Fruit fly (Drosophila melanogaster): ENCODE data around the gene CG42654.

The CG42654 gene

dm6 chr3L:19955699-19956098 lies 1.4 kb upstream of the CG42654 start, which contains the start of gene CG42263:
Gene CG42263, minus strand, starts transcription at chr3L:19955799.
- TF ChIP-seq noc (tag; optimal IDR thresholded peaks at IDR 0.05), result no peak

dm6 chr3L:19953612-19954011 lies 714 bp downstream of the CG42654 start, which contains the start of gene CG42655:
Gene CG42655, minus strand, starts transcription at chr3L:19953712.
- no peak for TF ChIP-seq noc (tag; optimal IDR thresholded peaks at IDR 0.05)

DNA sequence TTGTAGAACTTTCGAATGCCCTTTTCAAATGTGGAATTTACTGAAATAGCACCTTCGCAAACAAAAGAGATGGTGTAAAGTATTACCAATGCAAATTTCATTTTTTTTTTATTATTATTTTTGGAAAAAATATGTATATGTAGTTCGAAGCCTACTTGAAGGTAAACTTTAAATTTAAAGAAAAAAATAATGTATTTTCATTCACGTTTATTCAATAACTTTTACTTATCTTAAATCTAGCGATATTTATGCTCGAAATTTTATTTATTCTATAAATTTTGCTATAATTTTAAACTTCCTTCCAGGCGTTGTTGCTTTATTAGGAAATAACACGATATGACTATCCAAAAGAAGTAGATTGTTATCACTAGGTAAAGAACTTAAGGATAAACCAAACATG lies 1.6 kb downstream of the CG42654 start, which contains the start of gene CG33710:
Gene CG33710 (minus strand): TSS at position 101 of the 400 bp plus-strand sequence.
- TF ChIP-seq noc (tag; optimal IDR thresholded peaks at IDR 0.05), result no peak

dm6 chr3L:19951868-19952267 lies 2.5 kb downstream of the CG42654 start, which contains the start of gene CG34258:
Gene CG34258, minus strand, starts transcription at chr3L:19951968.
- TF ChIP-seq noc (tag; optimal IDR thresholded peaks at IDR 0.05), result no peak

dm6 chr3L:19951035-19951434 lies 3.3 kb downstream of the CG42654 start, which contains the start of gene CG32219:
Gene CG32219, minus strand, starts transcription at chr3L:19951135.
- TF ChIP-seq noc (tag; optimal IDR thresholded peaks at IDR 0.05), result no peak

DNA sequence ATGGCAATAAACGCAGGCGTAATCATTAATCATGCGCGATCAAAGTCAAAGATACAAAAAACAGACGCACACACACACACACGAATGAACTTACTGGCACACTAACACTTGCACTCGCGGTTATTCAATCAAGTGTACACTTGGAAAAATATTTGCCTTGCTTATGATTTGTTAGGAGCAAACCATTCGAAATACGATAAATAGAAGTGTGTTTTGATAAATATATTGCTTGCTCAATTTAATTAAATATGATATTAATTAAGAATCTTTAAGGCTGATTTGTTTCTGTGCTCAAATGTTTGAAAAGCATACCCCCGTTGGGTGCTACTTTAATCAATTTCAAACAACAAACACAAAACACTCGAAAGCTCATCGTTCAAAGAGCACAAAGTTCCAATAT lies 8.9 kb downstream of the CG42654 start:
- no peak for TF ChIP-seq noc (tag; optimal IDR thresholded peaks at IDR 0.05)

dm6 chr3L:19941162-19941561 lies 13.2 kb downstream of the CG42654 start:
- peak; percentile 37 for TF ChIP-seq noc (tag; optimal IDR thresholded peaks at IDR 0.05)

DNA sequence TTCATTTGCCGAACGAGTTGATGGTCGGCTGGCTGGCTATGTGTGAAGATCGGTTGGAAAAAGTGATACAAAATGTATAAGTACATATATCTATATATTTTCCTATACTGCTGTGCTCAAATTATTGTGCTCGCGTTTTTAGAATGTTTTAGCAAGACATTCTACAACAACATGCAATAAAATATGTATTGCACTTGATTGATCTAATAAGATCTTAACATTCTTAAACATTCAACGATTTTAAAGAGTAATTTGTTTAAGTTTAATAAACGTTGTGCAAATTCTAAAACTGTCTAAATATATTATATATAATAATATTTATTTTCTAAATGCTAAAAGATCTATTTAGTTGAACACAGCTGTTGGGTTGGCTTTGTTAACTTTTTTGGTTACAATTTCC lies 14.0 kb downstream of the CG42654 start:
- TF ChIP-seq noc (tag; optimal IDR thresholded peaks at IDR 0.05), result no peak

dm6 chr3L:19939024-19939423 lies 15.3 kb downstream of the CG42654 start, which contains the start of gene Ac76E:
Gene Ac76E, plus strand, starts transcription at chr3L:19939287.
- TF ChIP-seq noc (tag; optimal IDR thresholded peaks at IDR 0.05), result peak; percentile 20

DNA sequence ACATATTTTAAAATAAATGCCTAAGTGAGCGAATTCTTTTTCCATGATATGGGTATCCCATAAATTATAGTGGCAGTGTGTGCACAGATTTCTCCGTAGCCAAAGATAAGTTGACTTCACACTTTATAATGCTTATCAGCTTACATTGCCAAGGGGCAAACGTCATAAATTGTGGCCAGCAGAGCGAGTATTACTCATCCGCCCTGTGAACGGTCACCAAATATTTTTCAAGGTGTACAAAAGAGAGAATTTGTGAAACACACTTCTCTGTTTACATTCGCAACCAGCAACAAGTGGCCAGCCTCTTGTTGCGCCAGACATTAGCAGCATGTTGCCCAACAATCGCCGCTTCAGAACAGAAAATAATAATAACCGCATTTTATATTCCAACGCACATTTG lies 21.4 kb downstream of the CG42654 start:
- TF ChIP-seq noc (tag; optimal IDR thresholded peaks at IDR 0.05), result no peak

DNA sequence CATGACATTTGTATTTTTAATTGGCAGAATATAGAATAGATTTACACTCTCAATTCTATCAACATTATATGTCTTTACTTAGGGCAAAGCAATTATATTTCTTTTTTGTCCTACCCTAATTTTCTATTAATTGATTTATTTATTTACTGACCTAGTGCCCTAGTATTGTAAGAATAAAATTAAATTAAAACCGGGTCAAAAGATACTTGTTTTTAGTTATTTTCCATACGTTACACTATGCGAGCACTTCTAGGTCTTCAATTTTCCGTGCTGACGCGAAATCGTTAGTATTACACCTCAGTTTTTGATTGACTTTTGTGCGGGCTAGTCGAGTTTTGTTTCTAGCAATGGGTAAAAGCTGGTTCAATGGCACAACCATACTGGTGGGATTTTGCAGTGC lies 22.9 kb downstream of the CG42654 start, which contains the start of gene CG46462:
Gene CG46462 (plus strand): TSS at position 301 of the 400 bp plus-strand sequence.
- no peak for TF ChIP-seq noc (tag; optimal IDR thresholded peaks at IDR 0.05)

DNA sequence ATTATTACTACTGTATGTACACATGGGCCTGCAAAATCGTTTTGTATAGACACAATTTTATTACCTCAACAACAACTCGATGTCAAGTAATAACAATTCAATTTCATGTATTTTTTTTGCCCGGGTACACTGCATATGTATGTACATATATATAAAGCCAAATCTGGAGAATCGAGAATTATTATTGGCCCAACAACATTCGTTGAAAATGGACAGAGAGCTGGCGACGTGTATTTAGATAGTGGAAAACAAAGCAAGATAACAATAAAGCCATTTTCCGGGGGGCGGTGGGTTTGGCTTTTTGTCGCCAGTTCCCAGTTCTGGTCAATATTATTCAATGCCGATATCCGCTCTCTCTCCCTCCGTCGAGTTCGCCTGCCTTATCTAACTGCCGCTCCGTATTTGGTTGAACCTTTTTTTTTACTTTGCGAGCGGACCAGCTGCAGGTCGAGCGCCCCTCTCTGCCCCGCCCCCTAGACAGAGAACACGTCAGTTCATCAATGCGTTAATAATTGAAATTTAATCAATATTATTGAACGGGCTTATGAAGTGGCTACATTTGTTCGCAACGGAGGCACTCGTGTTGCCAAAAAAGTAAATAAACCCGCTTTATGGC lies 24.5 kb downstream of the CG42654 start:
- TF ChIP-seq noc (tag; optimal IDR thresholded peaks at IDR 0.05), result no peak

DNA sequence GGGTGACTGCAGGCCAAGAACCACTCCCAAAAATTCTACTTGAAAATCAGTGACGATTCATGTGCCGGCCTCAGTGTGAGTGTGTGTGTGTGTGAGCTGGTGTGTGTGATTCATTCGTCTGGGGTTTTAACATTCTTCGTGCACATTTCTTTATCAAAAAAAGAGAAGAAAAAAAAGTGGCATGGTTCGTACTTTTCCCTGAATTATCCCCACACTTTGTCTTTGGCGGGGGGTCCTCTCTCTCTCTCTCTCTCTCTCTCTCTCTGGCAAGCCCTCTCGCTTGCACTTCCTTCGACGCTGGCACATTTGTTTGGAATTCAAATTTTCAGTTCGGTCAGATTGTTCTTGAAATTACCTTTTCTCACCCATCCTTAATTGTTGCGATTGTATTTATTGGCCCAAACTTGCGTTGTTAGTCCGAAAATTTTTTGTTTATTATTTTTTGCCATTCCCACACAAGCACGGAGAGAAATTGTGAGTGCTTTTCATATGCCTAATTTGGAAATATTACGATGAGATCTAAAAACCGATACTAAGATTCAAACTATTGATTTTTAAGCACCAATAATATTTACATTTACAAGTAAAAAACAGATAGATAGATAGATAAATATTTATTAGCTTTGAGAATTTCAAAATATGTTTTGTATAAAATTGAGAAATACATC lies 25.1 kb downstream of the CG42654 start:
- TF ChIP-seq noc (tag; optimal IDR thresholded peaks at IDR 0.05), result no peak

DNA sequence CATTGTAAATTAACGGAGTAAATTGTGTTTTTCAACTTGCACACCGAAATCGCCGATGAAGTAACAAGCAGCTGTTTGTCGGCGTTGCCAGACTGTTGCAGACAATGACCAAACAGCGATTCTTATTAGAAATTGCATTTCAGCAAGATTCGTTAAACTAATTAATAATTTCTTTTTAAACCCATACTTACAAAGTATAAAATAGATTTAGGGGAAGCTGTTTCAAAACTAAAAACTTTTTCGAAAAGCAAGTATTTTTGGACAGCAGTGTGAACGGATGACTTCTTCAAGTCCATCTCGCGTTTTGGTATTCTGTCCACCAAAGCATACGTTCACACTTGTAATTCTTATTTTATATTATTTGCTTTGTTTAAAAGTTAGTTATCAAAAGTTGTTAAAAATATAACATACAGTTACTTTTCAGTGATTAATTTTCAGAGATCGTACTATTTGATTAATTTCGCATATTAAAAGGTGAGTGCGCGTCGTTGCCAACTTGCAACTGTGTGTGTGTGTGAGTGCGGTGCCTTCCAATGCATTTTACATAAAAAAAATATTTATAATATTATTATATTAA lies 25.8 kb downstream of the CG42654 start, which contains the start of the genes CG8004 and RhoGDI:
Gene CG8004 (minus strand): TSS at position 74 of the 577 bp plus-strand sequence.
Gene RhoGDI (plus strand): TSS at position 309 of the 577 bp plus-strand sequence.
- TF ChIP-seq noc (tag; optimal IDR thresholded peaks at IDR 0.05), result peak; percentile 16

DNA sequence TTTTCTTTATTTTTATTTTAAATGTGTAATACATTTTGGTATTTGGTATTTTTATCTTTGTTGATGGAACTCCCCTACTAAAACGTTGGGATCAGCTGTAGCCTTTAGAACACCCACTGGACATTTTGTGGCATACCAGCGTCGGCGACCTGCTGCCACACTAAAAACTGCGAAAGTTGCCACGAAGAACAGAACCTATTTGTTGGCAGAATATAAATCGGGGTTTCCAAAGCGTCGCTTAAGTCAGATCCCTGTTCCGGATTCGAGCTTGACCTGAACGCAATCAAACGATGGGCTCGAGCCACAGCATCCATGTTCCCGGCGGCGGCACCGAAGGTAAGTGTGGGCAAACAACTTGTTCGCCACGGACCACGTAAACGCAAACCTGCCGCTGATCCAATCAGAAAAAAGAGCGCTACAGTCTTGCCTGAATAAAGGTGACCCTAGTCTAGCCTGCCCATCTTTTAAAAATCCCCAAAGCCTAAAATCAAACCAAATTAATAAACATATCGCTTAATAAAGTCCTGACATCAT lies 29.5 kb downstream of the CG42654 start, which contains the start of gene Grasp65:
Gene Grasp65 (plus strand): TSS at position 173 of the 534 bp plus-strand sequence.
- TF ChIP-seq noc (tag; optimal IDR thresholded peaks at IDR 0.05), result peak; percentile 28

All from whole organism, larva.